Worm (Caenorhabditis elegans): ENCODE measurements around the gene spe-39.

DNA sequence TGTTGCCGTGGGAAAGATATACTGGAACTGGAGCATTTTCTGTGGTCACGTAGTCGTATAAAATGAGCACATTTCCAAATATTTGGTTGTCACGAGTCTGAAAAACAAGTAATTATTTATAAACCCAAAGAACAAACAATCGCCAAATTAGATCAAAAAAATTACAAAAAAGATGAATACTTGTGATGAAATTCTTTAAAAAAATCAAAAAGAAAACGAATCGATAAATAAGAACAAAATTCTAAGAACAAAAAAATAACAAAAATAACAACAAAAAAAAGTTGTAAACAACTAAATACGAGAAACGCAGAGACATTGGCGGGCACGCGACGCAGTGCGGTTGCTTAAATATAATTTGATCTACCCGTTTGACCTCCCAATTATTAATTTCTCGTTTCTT lies 11.5 kb upstream of the spe-39 start, which contains the start of gene ZC404.16:
- TF ChIP-seq hmg-4 (GFP tag; optimal IDR thresholded peaks at IDR 0.05) = no peak
- no peak for TF ChIP-seq tra-4 (tag; optimal IDR thresholded peaks at IDR 0.05)
- TF ChIP-seq ama-1 (optimal IDR thresholded peaks at IDR 0.05) = no peak
- no peak for TF ChIP-seq F13C5.2 (tag; optimal IDR thresholded peaks at IDR 0.05)
- no peak for TF ChIP-seq tbx-11 (GFP tag; IDR thresholded peaks at IDR 0.05)
- no peak for TF ChIP-seq sea-1 (GFP tag; conservative IDR thresholded peaks at IDR 0.05)

Data from whole organism, early embryonic.